Worm (Caenorhabditis elegans) whole organism, late embryonic: Measurements from ENCODE around the gene T19H5.7.

ENCODE experiments used
- C38D4.7 ChIP-seq: fragments of 200-800 bp; sonication (Bioruptor generic); optimal IDR thresholded peaks from 2 replicates; lab custom pipeline; 2018; ENCODE audit warnings: mild to moderate bottlenecking, missing genetic modification characterization, moderate library complexity, missing compliant biosample characterization
- F13H6.1 ChIP-seq: sonication (generic microtip); optimal IDR thresholded peaks from 2 replicates; lab custom pipeline; 2016; ENCODE audit warnings: missing genetic modification characterization, missing compliant biosample characterization
- K02D7.2 ChIP-seq: sonication (generic microtip); optimal IDR thresholded peaks from 2 replicates; lab custom pipeline; 2017; ENCODE audit warnings: mild to moderate bottlenecking, missing genetic modification characterization, missing compliant biosample characterization
- T23F11.4 ChIP-seq: fragments of 200-800 bp; sonication (Bioruptor generic); optimal IDR thresholded peaks from 2 replicates; lab custom pipeline; 2018; ENCODE audit warnings: mild to moderate bottlenecking, missing genetic modification characterization, missing compliant biosample characterization
- Y22D7AL.16 ChIP-seq: sonication (generic microtip); optimal IDR thresholded peaks from 2 replicates; lab custom pipeline; 2016; ENCODE audit warnings: missing genetic modification characterization, missing compliant biosample characterization
- ahr-1 ChIP-seq: sonication (generic microtip); optimal IDR thresholded peaks from 2 replicates; lab custom pipeline; 2016; ENCODE audit warnings: missing genetic modification characterization, missing compliant biosample characterization
- ama-1 ChIP-seq: fragments of 150-350 bp; optimal IDR thresholded peaks from 2 replicates; lab custom pipeline; 2014
- ceh-14 ChIP-seq: sonication (generic microtip); optimal IDR thresholded peaks from 2 replicates; lab custom pipeline; 2016; ENCODE audit warnings: missing genotype, missing genetic modification characterization, missing compliant biosample characterization
- ceh-18 ChIP-seq: sonication (generic microtip); optimal IDR thresholded peaks from 2 replicates; lab custom pipeline; 2016; ENCODE audit warnings: missing genetic modification characterization, missing compliant biosample characterization
- ceh-2 ChIP-seq: sonication (generic microtip); optimal IDR thresholded peaks from 2 replicates; lab custom pipeline; 2016; ENCODE audit warnings: missing genotype, missing genetic modification characterization, missing compliant biosample characterization
- ceh-24 ChIP-seq: sonication (generic microtip); optimal IDR thresholded peaks from 2 replicates; lab custom pipeline; 2016; ENCODE audit warnings: mild to moderate bottlenecking, missing genetic modification characterization, missing compliant biosample characterization
- ceh-31 ChIP-seq: sonication (generic microtip); optimal IDR thresholded peaks from 2 replicates; lab custom pipeline; 2016; ENCODE audit warnings: missing genetic modification characterization, missing compliant biosample characterization
- ceh-34 ChIP-seq: sonication (generic microtip); optimal IDR thresholded peaks from 2 replicates; lab custom pipeline; 2016; ENCODE audit warnings: mild to moderate bottlenecking, missing genetic modification characterization, missing compliant biosample characterization
- ceh-48 ChIP-seq: sonication (generic microtip); optimal IDR thresholded peaks from 2 replicates; lab custom pipeline; 2016; ENCODE audit warnings: missing genetic modification characterization, inconsistent platforms, missing compliant biosample characterization
- che-1 ChIP-seq: sonication (generic microtip); optimal IDR thresholded peaks from 2 replicates; lab custom pipeline; 2016; ENCODE audit warnings: mild to moderate bottlenecking, missing genetic modification characterization, missing compliant biosample characterization
- elt-2 ChIP-seq: sonication (generic microtip); optimal IDR thresholded peaks from 2 replicates; lab custom pipeline; 2016; ENCODE audit warnings: missing genetic modification reagents, missing genetic modification characterization, missing compliant biosample characterization
- fax-1 ChIP-seq: sonication (generic microtip); optimal IDR thresholded peaks from 2 replicates; lab custom pipeline; 2016; ENCODE audit warnings: missing genotype, missing genetic modification characterization, missing compliant biosample characterization
- fkh-10 ChIP-seq: fragments of 150-350 bp; optimal IDR thresholded peaks from 2 replicates; lab custom pipeline; 2014; ENCODE audit warnings: missing biosample characterization, missing genetic modification reagents, missing genetic modification characterization
- fkh-6 ChIP-seq: sonication (generic microtip); optimal IDR thresholded peaks from 2 replicates; lab custom pipeline; 2016; ENCODE audit warnings: missing genetic modification characterization, missing compliant biosample characterization
- hlh-13 ChIP-seq: fragments of 200-800 bp; sonication (Bioruptor generic); optimal IDR thresholded peaks from 2 replicates; lab custom pipeline; 2018; ENCODE audit warnings: mild to moderate bottlenecking, missing genetic modification characterization, missing compliant biosample characterization
- hlh-15 ChIP-seq: sonication (generic microtip); optimal IDR thresholded peaks from 2 replicates; lab custom pipeline; 2016; ENCODE audit warnings: missing genetic modification characterization, missing compliant biosample characterization
- hlh-30 ChIP-seq: sonication (generic microtip); optimal IDR thresholded peaks from 2 replicates; lab custom pipeline; 2017; ENCODE audit warnings: antibody characterized with exemption, missing genetic modification characterization, missing compliant biosample characterization; ENCODE audit not compliant: insufficient read depth
- lim-6 ChIP-seq: sonication (generic microtip); optimal IDR thresholded peaks from 2 replicates; lab custom pipeline; 2016; ENCODE audit warnings: missing genetic modification characterization, missing compliant biosample characterization
- lin-11 ChIP-seq: fragments of 200-800 bp; sonication (Bioruptor generic); optimal IDR thresholded peaks from 2 replicates; lab custom pipeline; 2018; ENCODE audit warnings: mild to moderate bottlenecking, missing genetic modification characterization, missing compliant biosample characterization
- madf-2 ChIP-seq: sonication (generic microtip); optimal IDR thresholded peaks from 2 replicates; lab custom pipeline; 2017; ENCODE audit warnings: missing genetic modification characterization, missing compliant biosample characterization
- mec-3 ChIP-seq: sonication (generic microtip); optimal IDR thresholded peaks from 2 replicates; lab custom pipeline; 2016; ENCODE audit warnings: borderline replicate concordance, missing genetic modification characterization, missing compliant biosample characterization
- nfya-1 ChIP-seq: sonication (generic microtip); optimal IDR thresholded peaks from 2 replicates; lab custom pipeline; 2017; ENCODE audit warnings: missing genetic modification characterization, mild to moderate bottlenecking, missing compliant biosample characterization, antibody characterized with exemption, moderate library complexity
- nhr-11 ChIP-seq: fragments of 150-350 bp; optimal IDR thresholded peaks from 2 replicates; lab custom pipeline; 2014; ENCODE audit warnings: missing biosample characterization, missing genetic modification characterization
- nhr-232 ChIP-seq: sonication (generic microtip); optimal IDR thresholded peaks from 2 replicates; lab custom pipeline; 2016; ENCODE audit warnings: missing genetic modification characterization, missing compliant biosample characterization
- npax-4 ChIP-seq: sonication (generic microtip); optimal IDR thresholded peaks from 2 replicates; lab custom pipeline; 2016; ENCODE audit warnings: missing genetic modification characterization, missing compliant biosample characterization
- odd-2 ChIP-seq: sonication (generic microtip); optimal IDR thresholded peaks from 2 replicates; lab custom pipeline; 2017; ENCODE audit warnings: antibody characterized with exemption, mild to moderate bottlenecking, missing genetic modification characterization, missing compliant biosample characterization
- pag-3 ChIP-seq: sonication (generic microtip); optimal IDR thresholded peaks from 2 replicates; lab custom pipeline; 2016; ENCODE audit warnings: missing compliant biosample characterization, missing genetic modification characterization, borderline replicate concordance
- pha-4 ChIP-seq: fragments of 150-350 bp; optimal IDR thresholded peaks from 2 replicates; lab custom pipeline; 2018; ENCODE audit warnings: missing biosample characterization, missing genetic modification reagents, missing genetic modification characterization
- pqm-1 ChIP-seq: sonication (generic microtip); optimal IDR thresholded peaks from 2 replicates; lab custom pipeline; 2016; ENCODE audit warnings: missing genetic modification characterization, missing compliant biosample characterization
- pros-1 ChIP-seq: fragments of 150-350 bp; optimal IDR thresholded peaks from 2 replicates; lab custom pipeline; 2014; ENCODE audit warnings: missing biosample characterization, missing genetic modification reagents, missing genetic modification characterization
- ref-2 ChIP-seq: sonication (generic microtip); optimal IDR thresholded peaks from 2 replicates; lab custom pipeline; 2016; ENCODE audit warnings: missing genetic modification characterization, missing compliant biosample characterization
- tbx-2 ChIP-seq: sonication (generic microtip); optimal IDR thresholded peaks from 2 replicates; lab custom pipeline; 2016; ENCODE audit warnings: missing genetic modification characterization, missing compliant biosample characterization
- ttx-3 ChIP-seq: sonication (generic microtip); optimal IDR thresholded peaks from 2 replicates; lab custom pipeline; 2016; ENCODE audit warnings: missing genetic modification reagents, missing genetic modification characterization, missing compliant biosample characterization
- unc-42 ChIP-seq: sonication (generic microtip); optimal IDR thresholded peaks from 2 replicates; lab custom pipeline; 2016; ENCODE audit warnings: missing genotype, missing genetic modification characterization, missing compliant biosample characterization
- unc-86 ChIP-seq: sonication (generic microtip); optimal IDR thresholded peaks from 2 replicates; lab custom pipeline; 2016; ENCODE audit warnings: missing genetic modification characterization, missing compliant biosample characterization
- zip-5 ChIP-seq: sonication (generic microtip); optimal IDR thresholded peaks from 2 replicates; lab custom pipeline; 2016; ENCODE audit warnings: missing genetic modification characterization, missing compliant biosample characterization

Gene T19H5.7

DNA sequence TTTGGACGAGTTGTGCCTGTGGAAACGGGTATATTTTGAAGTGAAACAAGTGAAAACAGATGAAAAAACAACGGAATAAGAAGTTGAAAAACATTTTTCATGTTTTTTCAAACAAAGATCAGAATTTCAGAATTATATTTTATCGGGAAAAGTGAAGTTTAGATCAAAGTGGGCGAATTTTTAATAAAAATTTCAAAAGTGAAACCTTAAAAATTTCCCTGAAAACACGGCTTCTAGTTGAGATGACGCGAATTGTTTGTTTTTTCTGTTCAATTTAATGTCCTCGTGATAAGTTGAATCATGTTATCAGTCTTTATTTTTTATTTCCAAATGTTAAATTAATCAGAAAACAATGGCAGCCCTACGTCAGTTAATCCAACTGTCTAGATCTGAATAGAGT is 27.3 kb upstream of the T19H5.7 start, which contains the start of gene gcy-3:
gcy-3 (minus strand) TSS at position 101 of the 400 bp plus-strand sequence.
- TF ChIP-seq ceh-31 (tag; lab: Kevin White, UChicago) (no peak), C38D4.7 (no peak), fkh-6 (tag; lab: Kevin White, UChicago) (no peak), ceh-24 (tag; lab: Kevin White, UChicago) (no peak), nhr-232 (tag; lab: Kevin White, UChicago) (no peak)

DNA sequence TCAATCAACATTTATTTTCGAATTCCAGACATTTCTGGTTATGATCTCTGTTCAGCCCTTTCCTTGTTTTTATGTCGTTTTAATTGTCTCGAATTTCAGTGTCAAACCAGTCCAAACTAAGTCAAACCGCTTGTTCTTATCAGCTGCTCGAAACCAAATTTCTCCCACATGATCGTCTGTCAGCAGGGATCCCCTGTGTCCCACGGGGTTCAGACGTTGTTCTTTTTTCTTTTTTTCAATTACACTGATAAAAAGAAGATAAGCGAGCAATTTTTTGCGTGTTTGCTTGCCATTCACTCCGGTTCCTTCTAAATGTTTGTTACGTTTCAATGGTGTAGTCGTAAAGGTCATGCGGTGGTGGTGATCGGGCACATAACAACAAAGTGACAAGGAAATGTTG is 22.0 kb upstream of the T19H5.7 start:
- no peak for TF ChIP-seq hlh-15 (tag; lab: Kevin White, UChicago)
- no peak for TF ChIP-seq odd-2 (tag; lab: Kevin White, UChicago)
- no peak for TF ChIP-seq ceh-2 (tag; lab: Kevin White, UChicago)
- TF ChIP-seq ref-2: no peak
- no peak for TF ChIP-seq F13H6.1 (tag; lab: Kevin White, UChicago)
- TF ChIP-seq lin-11 (tag; lab: Kevin White, UChicago): no peak
- TF ChIP-seq nfya-1 (tag; lab: Kevin White, UChicago): no peak
- TF ChIP-seq pros-1 (tag; lab: Kevin White, UChicago): no peak

DNA sequence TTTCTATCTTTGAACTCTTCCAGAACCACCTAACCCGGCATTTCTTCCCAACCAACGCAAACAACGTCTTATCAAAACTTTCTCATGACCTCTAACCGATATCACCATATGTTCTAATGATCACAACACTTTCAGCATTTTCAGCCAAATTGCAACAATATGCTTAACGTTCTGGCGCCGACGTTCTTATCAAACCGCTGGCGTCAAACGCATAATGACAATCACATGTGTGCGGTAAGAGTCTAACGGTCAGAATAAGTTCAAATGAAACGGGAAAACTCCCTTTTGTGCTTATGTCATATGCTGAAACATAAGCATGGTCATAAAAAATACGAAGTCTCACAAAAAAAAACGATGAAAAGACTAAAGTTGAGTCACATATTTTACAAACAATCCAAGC is 21.0 kb upstream of the T19H5.7 start:
- no peak for TF ChIP-seq npax-4 (tag; lab: Kevin White, UChicago)
- peak; percentile 50 for TF ChIP-seq elt-2
- TF ChIP-seq, all 69 proteins: peak for 1

DNA sequence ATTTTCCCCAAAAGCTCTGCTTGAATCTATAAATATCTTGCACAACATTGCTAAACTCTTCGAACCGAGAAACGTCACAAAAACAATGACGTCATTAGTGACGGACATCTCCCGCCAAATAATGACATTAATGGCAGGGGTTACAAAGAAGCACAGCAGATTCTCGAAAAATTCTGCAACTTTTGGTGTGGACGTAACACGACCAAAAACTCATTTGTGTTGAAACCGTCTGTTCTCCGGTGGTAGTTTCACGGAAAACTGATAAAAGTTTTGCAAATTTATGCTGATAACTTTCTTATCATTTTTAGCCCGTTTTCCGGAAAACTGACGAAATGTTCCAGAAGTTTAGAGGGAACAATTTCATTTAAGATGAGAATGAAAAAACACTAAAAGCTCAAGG is 18.7 kb upstream of the T19H5.7 start:
- TF ChIP-seq pros-1 (tag; lab: Kevin White, UChicago) (no peak), elt-2 (peak; percentile 4), ceh-31 (tag; lab: Kevin White, UChicago) (no peak), fax-1 (tag; lab: Kevin White, UChicago) (no peak), unc-42 (tag; lab: Kevin White, UChicago) (peak; percentile 29), npax-4 (tag; lab: Kevin White, UChicago) (no peak), nhr-11 (tag; lab: Kevin White, UChicago) (no peak), T23F11.4 (GFP tag; lab: Kevin White, UChicago) (no peak), pag-3 (tag; lab: Kevin White, UChicago) (no peak), zip-5 (tag; lab: Kevin White, UChicago) (no peak), ama-1 (no peak), K02D7.2 (tag; lab: Kevin White, UChicago) (no peak), lim-6 (tag; lab: Kevin White, UChicago) (no peak), pqm-1 (tag; lab: Kevin White, UChicago) (no peak)

DNA sequence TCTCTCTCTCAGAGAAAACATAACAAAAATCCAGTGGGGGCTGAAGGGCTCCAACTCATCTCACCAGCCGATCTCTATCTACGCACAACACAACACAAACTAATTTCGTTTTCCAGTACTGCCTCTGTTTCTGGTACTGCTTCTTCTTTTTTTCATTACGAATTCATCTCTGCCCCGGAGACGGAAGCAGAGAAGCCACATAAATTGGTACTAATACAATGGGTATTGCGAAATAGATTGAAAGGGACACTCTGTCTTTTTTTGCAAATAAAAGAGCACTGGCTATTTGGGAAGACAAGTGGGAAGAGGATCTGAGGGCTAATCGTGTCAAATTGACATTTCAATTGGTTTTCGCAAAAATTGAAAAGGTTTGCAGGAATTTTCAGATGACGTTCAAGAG is 17.4 kb upstream of the T19H5.7 start:
- TF ChIP-seq ahr-1 (tag; lab: Kevin White, UChicago): no peak
- TF ChIP-seq Y22D7AL.16 (tag; lab: Kevin White, UChicago): no peak
- no peak for TF ChIP-seq mec-3 (tag; lab: Kevin White, UChicago)
- no peak for TF ChIP-seq unc-86
- no peak for TF ChIP-seq T23F11.4 (GFP tag; lab: Kevin White, UChicago)
- no peak for TF ChIP-seq pqm-1 (tag; lab: Kevin White, UChicago)
- peak; percentile 18 for TF ChIP-seq ceh-31 (tag; lab: Kevin White, UChicago)
- TF ChIP-seq fkh-10 (GFP tag; lab: Kevin White, UChicago): no peak
- TF ChIP-seq pha-4: no peak
- no peak for TF ChIP-seq ama-1
- TF ChIP-seq ceh-34: no peak
- TF ChIP-seq che-1: no peak
- no peak for TF ChIP-seq hlh-13
- TF ChIP-seq tbx-2: no peak
- no peak for TF ChIP-seq hlh-30 (tag; lab: Kevin White, UChicago)
- TF ChIP-seq ceh-48 (tag; lab: Kevin White, UChicago): no peak
- peak; percentile 13 for TF ChIP-seq ceh-14 (tag; lab: Kevin White, UChicago)
- no peak for TF ChIP-seq pros-1 (tag; lab: Kevin White, UChicago)
- TF ChIP-seq ref-2: no peak
- TF ChIP-seq nfya-1 (tag; lab: Kevin White, UChicago): no peak
- no peak for TF ChIP-seq madf-2
- TF ChIP-seq zip-5 (tag; lab: Kevin White, UChicago): no peak
- TF ChIP-seq lin-11 (tag; lab: Kevin White, UChicago): no peak
- TF ChIP-seq lim-6 (tag; lab: Kevin White, UChicago): peak; percentile 1
- peak; percentile 75 for TF ChIP-seq unc-42 (tag; lab: Kevin White, UChicago)
- TF ChIP-seq ttx-3 (tag; lab: Kevin White, UChicago): no peak
- TF ChIP-seq ceh-18: no peak
